Worm (Caenorhabditis elegans): Measurements from ENCODE around the gene ZC84.1.
A peak's percentile ranks its signal among the peaks of the same experiment; 100 is the strongest.

ZC84.1 gene

ce11 chrIII:9153809-9154208 lies 52.3 kb downstream of the ZC84.1 start, which contains the start of gene nhl-1:
Gene nhl-1, minus strand, starts transcription at chrIII:9153909.
- TF ChIP-seq duxl-1 (tag; optimal IDR thresholded peaks at IDR 0.05; ENCODE audit: poor library complexity) (no peak), F44E2.7 (GFP tag; IDR thresholded peaks at IDR 0.05) (no peak), lir-3 (tag; optimal IDR thresholded peaks at IDR 0.05) (no peak), php-3 (GFP tag; IDR thresholded peaks at IDR 0.05) (no peak), dmd-8 (GFP tag; IDR thresholded peaks at IDR 0.05) (no peak), mes-2 (tag; optimal IDR thresholded peaks at IDR 0.05; ENCODE audit: poor library complexity, severe bottlenecking) (no peak), ceh-20 (GFP tag; IDR thresholded peaks at IDR 0.05) (no peak), mxl-3 (GFP tag; optimal IDR thresholded peaks at IDR 0.05) (no peak), T26A8.4 (GFP tag; IDR thresholded peaks at IDR 0.05) (no peak), ceh-28 (tag; optimal IDR thresholded peaks at IDR 0.05) (no peak), hmg-1.1 (GFP tag; IDR thresholded peaks at IDR 0.05) (no peak), lin-38 (GFP tag; IDR thresholded peaks at IDR 0.05) (no peak), madf-9 (GFP tag; conservative IDR thresholded peaks at IDR 0.05) (no peak), ceh-44 (GFP tag; IDR thresholded peaks at IDR 0.05) (no peak), mep-1 (tag; optimal IDR thresholded peaks at IDR 0.05) (no peak)

- TF ChIP-seq tra-1 (GFP tag; IDR thresholded peaks at IDR 0.05) (no peak), ceh-28 (tag; optimal IDR thresholded peaks at IDR 0.05) (no peak), zip-11 (GFP tag; IDR thresholded peaks at IDR 0.05) (no peak), sdz-12 (GFP tag; optimal IDR thresholded peaks at IDR 0.05) (no peak), F26F4.8 (GFP tag; conservative IDR thresholded peaks at IDR 0.05) (no peak), nhr-11 (tag; optimal IDR thresholded peaks at IDR 0.05) (peak; percentile 17), hlh-30 (tag; optimal IDR thresholded peaks at IDR 0.05; ENCODE audit: insufficient read depth) (peak; percentile 27), fkh-10 (GFP tag; optimal IDR thresholded peaks at IDR 0.05) (no peak), daf-16 (GFP tag; optimal IDR thresholded peaks at IDR 0.05) (peak in 1 of 2 experiments; percentile 9), daf-16 (tag; optimal IDR thresholded peaks at IDR 0.05) (no peak), rbr-2 (tag; optimal IDR thresholded peaks at IDR 0.05) (no peak)
Observed at ce11 chrIII:9152950-9153349, 53.1 kb downstream of the ZC84.1 start.

- TF ChIP-seq lin-38 (GFP tag; IDR thresholded peaks at IDR 0.05) (no peak), aha-1 (tag) (peak; percentile 19), nhr-28 (tag; optimal IDR thresholded peaks at IDR 0.05) (no peak), zag-1 (tag; optimal IDR thresholded peaks at IDR 0.05) (no peak)
Observed at ce11 chrIII:9151782-9152181, 54.3 kb downstream of the ZC84.1 start.

All from whole organism, L4 larva.